Fruit fly (Drosophila melanogaster): ENCODE results near the gene IFT57.

- no peak for TF ChIP-seq CTCF (optimal IDR thresholded peaks at IDR 0.05)
- TF ChIP-seq CG8478 (optimal IDR thresholded peaks at IDR 0.05): no peak
These were observed 23.8 kb upstream of the IFT57 start for dm6 chr2L:3506806-3507205.
